Worm (Caenorhabditis elegans) whole organism, young adult: ENCODE results near the gene pbs-3.

Source experiments
- B0261.1 ChIP-seq: sonication (generic microtip); optimal IDR thresholded peaks from 2 replicates; lab custom pipeline; 2016; ENCODE audit warnings: mild to moderate bottlenecking, missing genetic modification characterization, moderate library complexity, missing compliant biosample characterization
- C17E4.6 ChIP-seq: fragments of 200-800 bp; sonication (Bioruptor generic); IDR thresholded peaks from 2 replicates; pipeline ENCODE4 v1.3.6; 2022; ENCODE audit warnings: missing genetic modification reagents, missing genetic modification characterization, missing compliant biosample characterization
- F10E7.11 ChIP-seq: sonication (generic microtip); optimal IDR thresholded peaks from 2 replicates; lab custom pipeline; 2017; ENCODE audit warnings: mild to moderate bottlenecking, missing genetic modification characterization, moderate library complexity, missing compliant biosample characterization
- F37B4.10 ChIP-seq: fragments of 200-800 bp; sonication (Bioruptor generic); IDR thresholded peaks from 2 replicates; pipeline ENCODE4 v1.3.6; 2022; ENCODE audit warnings: missing genetic modification characterization, missing compliant biosample characterization
- F39B2.1 ChIP-seq: fragments of 200-800 bp; sonication (Bioruptor generic); IDR thresholded peaks from 2 replicates; pipeline ENCODE4 v1.3.6; 2022; ENCODE audit warnings: missing genetic modification reagents, missing genetic modification characterization, missing compliant biosample characterization
- F55B11.4 ChIP-seq: sonication (generic microtip); optimal IDR thresholded peaks from 2 replicates; lab custom pipeline; 2016; ENCODE audit warnings: missing compliant biosample characterization, missing genetic modification characterization, borderline replicate concordance; ENCODE audit not compliant: insufficient read depth
- K11D2.4 ChIP-seq: fragments of 200-800 bp; sonication (Bioruptor generic); IDR thresholded peaks from 2 replicates; pipeline ENCODE4 v1.3.6; 2022; ENCODE audit warnings: missing genetic modification reagents, missing genetic modification characterization, missing compliant biosample characterization
- K12H6.12 ChIP-seq: fragments of 200-800 bp; sonication (Bioruptor generic); optimal IDR thresholded peaks from 2 replicates; lab custom pipeline; 2018; ENCODE audit warnings: mild to moderate bottlenecking, missing genetic modification characterization, missing compliant biosample characterization
- T26A5.8 ChIP-seq: sonication (generic microtip); optimal IDR thresholded peaks from 2 replicates; lab custom pipeline; 2016; ENCODE audit warnings: missing genetic modification characterization, missing compliant biosample characterization
- Y53G8AR.9 ChIP-seq: fragments of 200-800 bp; sonication (Bioruptor generic); conservative IDR thresholded peaks from 2 replicates; pipeline ENCODE4 v1.3.6; 2022; ENCODE audit warnings: missing genetic modification reagents, missing genetic modification characterization, missing compliant biosample characterization
- Y56A3A.18 ChIP-seq: fragments of 200-800 bp; sonication (Bioruptor generic); IDR thresholded peaks from 2 replicates; pipeline ENCODE4 v1.3.6; 2022; ENCODE audit warnings: missing genetic modification reagents, missing genetic modification characterization, missing compliant biosample characterization
- ZK185.1 ChIP-seq: sonication (generic microtip); optimal IDR thresholded peaks from 2 replicates; lab custom pipeline; 2016; ENCODE audit warnings: mild to moderate bottlenecking, missing genetic modification characterization, missing compliant biosample characterization; ENCODE audit not compliant: poor library complexity, severe bottlenecking
- akir-1 ChIP-seq: fragments of 200-800 bp; sonication (Bioruptor generic); optimal IDR thresholded peaks from 2 replicates; lab custom pipeline; 2018; ENCODE audit warnings: mild to moderate bottlenecking, missing genetic modification characterization, moderate library complexity, missing compliant biosample characterization
- attf-3 ChIP-seq: fragments of 200-800 bp; sonication (Bioruptor generic); conservative IDR thresholded peaks from 2 replicates; pipeline ENCODE4 v1.3.6; 2022; ENCODE audit warnings: missing genetic modification reagents, missing genetic modification characterization, missing compliant biosample characterization
- cebp-2 ChIP-seq: fragments of 200-800 bp; sonication (Bioruptor generic); IDR thresholded peaks from 2 replicates; pipeline ENCODE4 v1.3.6; 2022; ENCODE audit warnings: missing genetic modification characterization, missing compliant biosample characterization
- ceh-27 ChIP-seq: fragments of 200-800 bp; sonication (Bioruptor generic); optimal IDR thresholded peaks from 2 replicates; lab custom pipeline; 2018; ENCODE audit warnings: mild to moderate bottlenecking, missing genetic modification characterization, moderate library complexity, missing compliant biosample characterization
- ceh-40 ChIP-seq: fragments of 200-800 bp; sonication (Bioruptor generic); IDR thresholded peaks from 2 replicates; pipeline ENCODE4 v1.3.6; 2022; ENCODE audit warnings: missing genetic modification characterization, missing compliant biosample characterization
- ceh-79 ChIP-seq: sonication (generic microtip); optimal IDR thresholded peaks from 2 replicates; lab custom pipeline; 2017; ENCODE audit warnings: mild to moderate bottlenecking, missing genetic modification characterization, missing compliant biosample characterization
- ceh-91 ChIP-seq: fragments of 200-800 bp; sonication (Bioruptor generic); IDR thresholded peaks from 2 replicates; pipeline ENCODE4 v1.3.6; 2022; ENCODE audit warnings: missing genetic modification reagents, missing genetic modification characterization, missing compliant biosample characterization
- die-1 ChIP-seq: sonication (generic microtip); optimal IDR thresholded peaks from 2 replicates; lab custom pipeline; 2016; ENCODE audit warnings: missing genotype, mild to moderate bottlenecking, missing genetic modification characterization, missing compliant biosample characterization
- egl-44 ChIP-seq: fragments of 200-800 bp; sonication (Bioruptor generic); IDR thresholded peaks from 2 replicates; pipeline ENCODE4 v1.3.6; 2022; ENCODE audit warnings: missing genetic modification reagents, missing genetic modification characterization, missing compliant biosample characterization
- him-1 ChIP-seq: sonication (generic microtip); optimal IDR thresholded peaks from 2 replicates; lab custom pipeline; 2016; ENCODE audit warnings: missing genotype, missing genetic modification reagents, missing genetic modification characterization, missing compliant biosample characterization
- hlh-26 ChIP-seq: fragments of 200-800 bp; sonication (Bioruptor generic); conservative IDR thresholded peaks from 2 replicates; pipeline ENCODE4 v1.3.6; 2022; ENCODE audit warnings: missing genetic modification reagents, missing genetic modification characterization, missing compliant biosample characterization
- hrde-1 ChIP-seq: sonication (generic microtip); optimal IDR thresholded peaks from 2 replicates; lab custom pipeline; 2016; ENCODE audit warnings: missing genetic modification characterization, mild to moderate bottlenecking, missing compliant biosample characterization, moderate library complexity, missing genotype, missing genetic modification reagents, borderline replicate concordance
- let-526 ChIP-seq: fragments of 200-800 bp; sonication (Bioruptor generic); IDR thresholded peaks from 2 replicates; pipeline ENCODE4 v1.3.6; 2022; ENCODE audit warnings: missing genetic modification reagents, missing genetic modification characterization, missing compliant biosample characterization
- lin-26 ChIP-seq: fragments of 200-800 bp; sonication (Bioruptor generic); IDR thresholded peaks from 2 replicates; pipeline ENCODE4 v1.3.6; 2022; ENCODE audit warnings: missing genetic modification reagents, missing genetic modification characterization, missing compliant biosample characterization
- mxl-1 ChIP-seq: sonication (generic microtip); optimal IDR thresholded peaks from 2 replicates; lab custom pipeline; 2016; ENCODE audit warnings: missing genetic modification characterization, missing compliant biosample characterization
- nfya-1 ChIP-seq: sonication (generic microtip); optimal IDR thresholded peaks from 2 replicates; lab custom pipeline; 2017; ENCODE audit warnings: antibody characterized with exemption, missing compliant biosample characterization, missing genetic modification characterization, borderline replicate concordance; ENCODE audit not compliant: insufficient read depth
- nfya-2 ChIP-seq: fragments of 200-800 bp; sonication (Bioruptor generic); IDR thresholded peaks from 2 replicates; pipeline ENCODE4 v1.3.6; 2022; ENCODE audit warnings: missing genetic modification reagents, missing genetic modification characterization, missing compliant biosample characterization
- nhr-80 ChIP-seq: sonication (generic microtip); optimal IDR thresholded peaks from 2 replicates; lab custom pipeline; 2016; ENCODE audit warnings: missing genetic modification characterization, missing compliant biosample characterization
- nhr-90 ChIP-seq: sonication (generic microtip); optimal IDR thresholded peaks from 2 replicates; lab custom pipeline; 2016; ENCODE audit warnings: missing genotype, mild to moderate bottlenecking, missing genetic modification characterization, missing compliant biosample characterization
- snpc-1.1 ChIP-seq: sonication (generic microtip); optimal IDR thresholded peaks from 2 replicates; lab custom pipeline; 2017; ENCODE audit warnings: missing genetic modification characterization, mild to moderate bottlenecking, missing compliant biosample characterization, antibody characterized with exemption, moderate library complexity, missing genotype, missing genetic modification reagents; ENCODE audit not compliant: insufficient read depth
- snpc-1.3 ChIP-seq: sonication (generic microtip); optimal IDR thresholded peaks from 2 replicates; lab custom pipeline; 2017; ENCODE audit warnings: missing genetic modification characterization, mild to moderate bottlenecking, missing compliant biosample characterization, antibody characterized with exemption, moderate library complexity, missing genotype, missing genetic modification reagents; ENCODE audit not compliant: insufficient read depth
- snpc-4 ChIP-seq, 5 experiments: fragments of 150-350 bp in 1 of 5; sonication (generic microtip) in 4 of 5; optimal IDR thresholded peaks; 2 replicates each; lab custom pipeline; 2014 to 2018; ENCODE audit warnings: missing genetic modification characterization in 5 of 5, missing biosample characterization in 3 of 5, antibody characterized with exemption in 2 of 5, mild to moderate bottlenecking in 2 of 5, missing compliant biosample characterization in 2 of 5, missing genotype in 2 of 5, moderate library complexity in 2 of 5, missing genetic modification reagents in 1 of 5
- somi-1 ChIP-seq: fragments of 200-800 bp; sonication (Bioruptor generic); optimal IDR thresholded peaks from 2 replicates; lab custom pipeline; 2018; ENCODE audit warnings: mild to moderate bottlenecking, missing genetic modification characterization, missing compliant biosample characterization
- tbx-9 ChIP-seq: sonication (generic microtip); optimal IDR thresholded peaks from 2 replicates; lab custom pipeline; 2016; ENCODE audit warnings: borderline replicate concordance, missing genetic modification characterization, inconsistent platforms, missing compliant biosample characterization
- ztf-22 ChIP-seq: fragments of 200-800 bp; sonication (Bioruptor generic); optimal IDR thresholded peaks from 2 replicates; lab custom pipeline; 2018; ENCODE audit warnings: mild to moderate bottlenecking, missing genetic modification characterization, moderate library complexity, missing compliant biosample characterization
- ztf-25 ChIP-seq: fragments of 200-800 bp; sonication (Bioruptor generic); IDR thresholded peaks from 2 replicates; pipeline ENCODE4 v1.3.6; 2022; ENCODE audit warnings: missing genetic modification reagents, missing genetic modification characterization, missing compliant biosample characterization
- ztf-26 ChIP-seq: sonication (generic microtip); optimal IDR thresholded peaks from 2 replicates; lab custom pipeline; 2017; ENCODE audit warnings: missing genetic modification characterization, missing compliant biosample characterization
- ztf-3 ChIP-seq: fragments of 200-800 bp; sonication (Bioruptor generic); optimal IDR thresholded peaks from 2 replicates; lab custom pipeline; 2018; ENCODE audit warnings: mild to moderate bottlenecking, missing genetic modification characterization, missing compliant biosample characterization

pbs-3 gene

DNA sequence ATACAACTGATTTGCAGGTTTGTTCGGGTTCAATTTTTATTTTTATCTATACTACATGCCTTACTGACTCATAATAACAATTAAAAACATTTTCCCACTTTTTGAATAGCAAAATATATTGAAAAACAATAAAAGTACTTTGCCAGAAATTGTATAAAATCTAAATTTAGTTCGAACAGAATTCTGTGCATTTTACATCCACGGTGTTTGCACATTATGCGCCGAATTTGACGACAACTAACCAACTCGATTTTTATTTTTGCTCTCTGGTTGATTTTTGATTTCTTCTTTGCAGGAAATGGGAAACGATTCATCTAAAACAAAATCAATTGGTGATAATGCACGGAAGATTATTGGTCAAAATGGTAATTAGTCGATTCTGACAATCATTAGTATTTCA, 8.5 kb downstream of the pbs-3 start:
- TF ChIP-seq ZK185.1 (peak; percentile 23), ceh-27 (GFP tag; lab: Kevin White, UChicago) (no peak)

DNA sequence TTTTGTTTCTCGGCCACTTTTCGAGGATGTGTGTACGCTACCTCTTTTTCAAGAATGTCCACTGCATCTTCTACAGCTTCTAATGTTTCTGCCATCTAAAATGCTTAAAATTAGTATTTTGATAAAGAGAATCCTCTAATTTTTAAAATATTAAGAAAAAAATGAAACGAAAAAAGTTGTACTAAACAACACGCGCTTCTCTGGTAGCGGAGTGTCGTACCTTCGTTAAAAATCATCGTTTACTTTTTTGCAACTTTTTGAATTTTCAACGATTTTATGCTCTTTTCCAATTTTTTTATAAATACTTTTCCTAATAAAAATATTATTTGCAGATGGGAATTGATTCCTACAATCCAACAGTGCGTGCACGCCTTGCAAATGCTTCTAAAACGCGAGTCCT, 9.5 kb downstream of the pbs-3 start, which contains the start of the genes gldi-11 and ZK546.2:
Gene gldi-11, minus strand, starts transcription at position 95 of the 400 bp plus-strand sequence.
Gene ZK546.2, plus strand, starts transcription at position 333 of the 400 bp plus-strand sequence.
- TF ChIP-seq F10E7.11 (tag; lab: Kevin White, UChicago) (no peak), tbx-9 (tag; lab: Kevin White, UChicago) (no peak), attf-3 (GFP tag; lab: Robert Waterston, UW) (peak; percentile 82)

ce11 chrII:4943849-4944248, 11.4 kb downstream of the pbs-3 start, which contains the start of gene mdt-4:
TSS of gene mdt-4 (minus strand) at chrII:4943949.
- TF ChIP-seq B0261.1 (tag; lab: Kevin White, UChicago) (no peak), ztf-22 (GFP tag; lab: Kevin White, UChicago) (no peak), K12H6.12 (tag; lab: Kevin White, UChicago) (no peak), ceh-91 (GFP tag; lab: Robert Waterston, UW) (no peak), snpc-4 (GFP tag; optimal IDR thresholded peaks at IDR 0.05; lab: Kevin White, UChicago) (no peak), snpc-4 (tag; optimal IDR thresholded peaks at IDR 0.05; lab: Kevin White, UChicago) (no peak)

ce11 chrII:4942829-4943228, 12.4 kb downstream of the pbs-3 start:
- no peak for TF ChIP-seq K11D2.4 (GFP tag; lab: Robert Waterston, UW)
- TF ChIP-seq nhr-80 (tag; lab: Kevin White, UChicago), result peak; percentile 21

ce11 chrII:4942397-4942796, 12.8 kb downstream of the pbs-3 start:
- TF ChIP-seq F37B4.10 (GFP tag; lab: Robert Waterston, UW) (no peak), ztf-3 (no peak), ceh-79 (peak; percentile 33), somi-1 (peak; percentile 7), cebp-2 (GFP tag; lab: Robert Waterston, UW) (peak; percentile 87), lin-26 (GFP tag; lab: Robert Waterston, UW) (peak; percentile 92), ceh-40 (GFP tag; lab: Robert Waterston, UW) (no peak), Y56A3A.18 (GFP tag; lab: Robert Waterston, UW) (peak; percentile 66; the same call in 1 of the 2 replicates), nhr-90 (tag; lab: Kevin White, UChicago) (peak; percentile 83), F55B11.4 (tag; lab: Kevin White, UChicago) (no peak), Y53G8AR.9 (GFP tag; lab: Robert Waterston, UW) (peak; percentile 81), T26A5.8 (tag; lab: Kevin White, UChicago) (no peak), snpc-1.1 (tag; lab: Kevin White, UChicago) (no peak), nfya-2 (GFP tag; lab: Robert Waterston, UW) (no peak), akir-1 (GFP tag; lab: Kevin White, UChicago) (no peak), snpc-1.3 (tag; lab: Kevin White, UChicago) (peak; percentile 42), hlh-26 (GFP tag; lab: Robert Waterston, UW) (no peak), die-1 (peak; percentile 64), hrde-1 (tag; lab: Kevin White, UChicago) (peak; percentile 84), F39B2.1 (no peak), mxl-1 (tag; lab: Kevin White, UChicago) (no peak), C17E4.6 (GFP tag; lab: Robert Waterston, UW) (no peak), nfya-1 (tag; lab: Kevin White, UChicago) (no peak), ztf-25 (no peak), him-1 (tag; lab: Kevin White, UChicago) (peak; percentile 42), let-526 (GFP tag; lab: Robert Waterston, UW) (peak; percentile 74; the same call in 1 of the 2 replicates), egl-44 (GFP tag; lab: Robert Waterston, UW) (0 out of 2 replicates have a peak, but pooled peaks have one; percentile 52), ztf-26 (peak; percentile 85)
